Worm (Caenorhabditis elegans) whole organism, mixed stage, embryonic: ENCODE measurements around the gene daf-1.

ENCODE experiments used
- drap-1 ChIP-seq: fragments of 200-800 bp; sonication (Bioruptor generic); optimal IDR thresholded peaks from 3 replicates; lab custom pipeline; 2018; ENCODE audit warnings: mild to moderate bottlenecking, missing genetic modification characterization, missing compliant biosample characterization
- elt-1 ChIP-seq: sonication (generic microtip); optimal IDR thresholded peaks from 2 replicates; lab custom pipeline; 2017; ENCODE audit warnings: missing genetic modification characterization, mild to moderate bottlenecking, missing compliant biosample characterization, antibody characterized with exemption, moderate library complexity, borderline replicate concordance; ENCODE audit not compliant: insufficient read depth
- elt-3 ChIP-seq: fragments of 150-350 bp; optimal IDR thresholded peaks from 2 replicates; lab custom pipeline; 2014; ENCODE audit warnings: missing biosample characterization, missing genetic modification characterization
- nhr-2 ChIP-seq: fragments of 150-350 bp; optimal IDR thresholded peaks from 2 replicates; lab custom pipeline; 2014; ENCODE audit warnings: missing biosample characterization, missing genetic modification characterization
- snpc-4 ChIP-seq: fragments of 150-350 bp; optimal IDR thresholded peaks from 2 replicates; lab custom pipeline; 2014; ENCODE audit warnings: missing biosample characterization, missing genetic modification characterization
- tbx-8 ChIP-seq: fragments of 200-800 bp; sonication (Bioruptor generic); optimal IDR thresholded peaks from 2 replicates; lab custom pipeline; 2018; ENCODE audit warnings: mild to moderate bottlenecking, missing genetic modification characterization, moderate library complexity, missing compliant biosample characterization
- unc-39 ChIP-seq: fragments of 150-350 bp; optimal IDR thresholded peaks from 2 replicates; lab custom pipeline; 2014; ENCODE audit warnings: missing biosample characterization, missing genetic modification characterization

The daf-1 gene

ce11 chrIV:187336-187735 lies 55.1 kb downstream of the daf-1 start:
- TF ChIP-seq elt-1 (tag; lab: Kevin White, UChicago) (no peak), tbx-8 (GFP tag; lab: Kevin White, UChicago) (no peak), unc-39 (tag; lab: Kevin White, UChicago) (no peak), nhr-2 (tag; lab: Kevin White, UChicago) (no peak), drap-1 (GFP tag; lab: Kevin White, UChicago) (no peak), snpc-4 (tag; lab: Kevin White, UChicago) (no peak), elt-3 (tag; lab: Kevin White, UChicago) (no peak)
